Worm (Caenorhabditis elegans) whole organism, L4/young adult: ENCODE data around the gene K09A9.6.

ENCODE experiments used
- W03F9.2 ChIP-seq: fragments of 150-350 bp; optimal IDR thresholded peaks from 2 replicates; lab custom pipeline; 2014; ENCODE audit warnings: missing biosample characterization, missing genetic modification characterization
- dao-5 ChIP-seq: sonication (generic microtip); optimal IDR thresholded peaks from 2 replicates; lab custom pipeline; 2016; ENCODE audit warnings: missing genotype, missing genetic modification characterization, moderate library complexity, missing compliant biosample characterization
- him-1 ChIP-seq: sonication (generic microtip); optimal IDR thresholded peaks from 2 replicates; lab custom pipeline; 2016; ENCODE audit warnings: missing genotype, missing genetic modification reagents, missing genetic modification characterization, missing compliant biosample characterization

- TF ChIP-seq him-1 (tag; lab: Kevin White, UChicago) (no peak), W03F9.2 (tag; lab: Kevin White, UChicago) (no peak), dao-5 (tag; lab: Kevin White, UChicago) (no peak)
Observed at ce11 chrX:15555529-15555928, 21.5 kb upstream of the K09A9.6 start.
